Fruit fly (Drosophila melanogaster) whole organism, embryonic: ENCODE data around the gene Cka.

ENCODE experiments used
- Adf1 ChIP-seq: fragments of 200-800 bp; sonication (Bioruptor generic); IDR thresholded peaks from 2 replicates; pipeline ENCODE4 v1.3.6; 2022; ENCODE audit warnings: missing biosample characterization, missing genetic modification characterization
- Asciz ChIP-seq: fragments of 200-800 bp; sonication (Bioruptor generic); optimal IDR thresholded peaks from 2 replicates; lab custom pipeline; 2017; ENCODE audit warnings: missing biosample characterization, mild to moderate bottlenecking, missing genetic modification characterization, missing genetic modification reagents
- CG10267 ChIP-seq: fragments of 200-800 bp; sonication (Bioruptor generic); optimal IDR thresholded peaks from 2 replicates; lab custom pipeline; 2018; ENCODE audit warnings: missing biosample characterization, mild to moderate bottlenecking, missing genetic modification characterization, moderate library complexity
- CG10462 ChIP-seq: fragments of 200-800 bp; sonication (Bioruptor generic); optimal IDR thresholded peaks from 2 replicates; lab custom pipeline; 2016; ENCODE audit warnings: missing biosample characterization, missing genetic modification characterization
- CG11247 ChIP-seq: fragments of 200-800 bp; sonication (Bioruptor generic); IDR thresholded peaks from 2 replicates; pipeline ENCODE4 v1.3.6; 2022; ENCODE audit warnings: missing biosample characterization, missing genetic modification characterization
- CG11456 ChIP-seq: fragments of 200-800 bp; sonication (Bioruptor generic); IDR thresholded peaks from 3 replicates; pipeline ENCODE4 v1.3.6; 2022; ENCODE audit warnings: missing biosample characterization, missing genetic modification characterization
- CG11723 ChIP-seq: fragments of 200-800 bp; sonication (Bioruptor generic); optimal IDR thresholded peaks from 2 replicates; lab custom pipeline; 2017; ENCODE audit warnings: missing biosample characterization, mild to moderate bottlenecking, missing genetic modification characterization
- CG14441 ChIP-seq: fragments of 200-800 bp; sonication (Bioruptor generic); IDR thresholded peaks from 2 replicates; pipeline ENCODE4 v1.3.6; 2022; ENCODE audit warnings: missing biosample characterization, missing genetic modification characterization
- CG15514 ChIP-seq: fragments of 200-800 bp; sonication (Bioruptor generic); optimal IDR thresholded peaks from 3 replicates; lab custom pipeline; 2017; ENCODE audit warnings: missing biosample characterization, missing genetic modification characterization, mild to moderate bottlenecking, moderate library complexity, missing genetic modification reagents
- CG1647 ChIP-seq: fragments of 200-800 bp; sonication (Bioruptor generic); optimal IDR thresholded peaks from 3 replicates; lab custom pipeline; 2016; ENCODE audit warnings: missing biosample characterization, missing genetic modification characterization
- CG17361 ChIP-seq: fragments of 200-800 bp; sonication (Bioruptor generic); IDR thresholded peaks from 3 replicates; pipeline ENCODE4 v1.3.6; 2022; ENCODE audit warnings: missing biosample characterization, missing genetic modification characterization
- CG17612 ChIP-seq: fragments of 200-800 bp; sonication (Bioruptor generic); IDR thresholded peaks from 2 replicates; pipeline ENCODE4 v1.3.6; 2022; ENCODE audit warnings: missing biosample characterization, missing genetic modification characterization
- CG31441 ChIP-seq: fragments of 200-800 bp; sonication (Bioruptor generic); IDR thresholded peaks from 2 replicates; pipeline ENCODE4 v1.3.6; 2022; ENCODE audit warnings: missing biosample characterization, missing genetic modification characterization
- CG34422 ChIP-seq: fragments of 200-800 bp; sonication (Bioruptor generic); IDR thresholded peaks from 3 replicates; pipeline ENCODE4 v1.3.6; 2022; ENCODE audit warnings: missing biosample characterization, missing genetic modification characterization
- CG4707 ChIP-seq: fragments of 200-800 bp; sonication (Bioruptor generic); optimal IDR thresholded peaks from 2 replicates; lab custom pipeline; 2018; ENCODE audit warnings: missing biosample characterization, mild to moderate bottlenecking, missing genetic modification characterization, moderate library complexity
- CG4854 ChIP-seq: fragments of 200-800 bp; sonication (Bioruptor generic); optimal IDR thresholded peaks from 2 replicates; lab custom pipeline; 2016; ENCODE audit warnings: missing biosample characterization, missing genetic modification characterization, inconsistent platforms
- CG6683 ChIP-seq: fragments of 200-800 bp; sonication (Bioruptor generic); optimal IDR thresholded peaks from 2 replicates; lab custom pipeline; 2017; ENCODE audit warnings: missing biosample characterization, mild to moderate bottlenecking, missing genetic modification characterization, missing genetic modification reagents
- CG6689 ChIP-seq: fragments of 200-800 bp; sonication (Bioruptor generic); IDR thresholded peaks from 2 replicates; pipeline ENCODE4 v1.3.6; 2022; ENCODE audit warnings: missing biosample characterization, missing genetic modification characterization
- CG6791 ChIP-seq: fragments of 200-800 bp; sonication (Bioruptor generic); IDR thresholded peaks from 3 replicates; pipeline ENCODE4 v1.3.6; 2022; ENCODE audit warnings: missing biosample characterization, missing genetic modification characterization; ENCODE audit not compliant: partially characterized antibody
- CG6854 ChIP-seq: fragments of 200-800 bp; sonication (Bioruptor generic); optimal IDR thresholded peaks from 3 replicates; lab custom pipeline; 2017; ENCODE audit warnings: missing biosample characterization, mild to moderate bottlenecking, missing genetic modification characterization
- CG7839 ChIP-seq: fragments of 200-800 bp; sonication (Bioruptor generic); optimal IDR thresholded peaks from 3 replicates; lab custom pipeline; 2018; ENCODE audit warnings: missing biosample characterization, mild to moderate bottlenecking, missing genetic modification characterization, moderate library complexity
- CG8944 ChIP-seq: fragments of 200-800 bp; sonication (Bioruptor generic); optimal IDR thresholded peaks from 3 replicates; lab custom pipeline; 2016; ENCODE audit warnings: missing biosample characterization, missing genetic modification characterization
- CG9727 ChIP-seq: fragments of 200-800 bp; sonication (Bioruptor generic); optimal IDR thresholded peaks from 3 replicates; lab custom pipeline; 2017; ENCODE audit warnings: missing biosample characterization, mild to moderate bottlenecking, missing genetic modification characterization
- CG9817 ChIP-seq: fragments of 200-800 bp; sonication (Bioruptor generic); optimal IDR thresholded peaks from 2 replicates; lab custom pipeline; 2018; ENCODE audit warnings: missing biosample characterization, mild to moderate bottlenecking, missing genetic modification characterization, moderate library complexity
- CG9876 ChIP-seq: fragments of 200-800 bp; sonication (Bioruptor generic); optimal IDR thresholded peaks from 2 replicates; lab custom pipeline; 2016; ENCODE audit warnings: missing biosample characterization, missing genetic modification characterization
- Camta ChIP-seq: fragments of 200-800 bp; sonication (Bioruptor generic); optimal IDR thresholded peaks from 2 replicates; lab custom pipeline; 2016; ENCODE audit warnings: missing biosample characterization, missing genetic modification characterization
- CoRest ChIP-seq: fragments of 200-800 bp; sonication (Bioruptor generic); optimal IDR thresholded peaks from 3 replicates; lab custom pipeline; 2018; ENCODE audit warnings: missing biosample characterization, mild to moderate bottlenecking, missing genetic modification characterization, moderate library complexity
- D19A ChIP-seq: fragments of 200-800 bp; optimal IDR thresholded peaks from 3 replicates; lab custom pipeline; 2019; ENCODE audit warnings: missing biosample characterization, mild to moderate bottlenecking, missing genetic modification characterization, moderate library complexity
- D19B ChIP-seq: fragments of 200-800 bp; sonication (Bioruptor generic); optimal IDR thresholded peaks from 2 replicates; lab custom pipeline; 2017; ENCODE audit warnings: missing biosample characterization, mild to moderate bottlenecking, missing genetic modification characterization
- Dip3 ChIP-seq: fragments of 200-800 bp; sonication (Bioruptor generic); optimal IDR thresholded peaks from 3 replicates; lab custom pipeline; 2016; ENCODE audit warnings: missing biosample characterization, missing genetic modification characterization
- Fer3 ChIP-seq: fragments of 200-800 bp; sonication (Bioruptor generic); optimal IDR thresholded peaks from 2 replicates; lab custom pipeline; 2018; ENCODE audit warnings: missing biosample characterization, mild to moderate bottlenecking, missing genetic modification characterization, moderate library complexity
- H15 ChIP-seq: fragments of 200-800 bp; sonication (Bioruptor generic); IDR thresholded peaks from 3 replicates; pipeline ENCODE4 v1.3.6; 2022; ENCODE audit warnings: missing biosample characterization, missing genetic modification characterization
- Hr51 ChIP-seq, 2 experiments: fragments of 200-800 bp; sonication (Bioruptor generic); optimal IDR thresholded peaks; 2 replicates in 1 of 2; 3 replicates in 1 of 2; lab custom pipeline; 2016 to 2018; ENCODE audit warnings: missing biosample characterization in 2 of 2, missing genetic modification characterization in 2 of 2, mild to moderate bottlenecking in 1 of 2, moderate library complexity in 1 of 2
- Hr78 ChIP-seq, 2 experiments: fragments of 200-800 bp in 1 of 2; fragments of >200 bp in 1 of 2; sonication (Bioruptor generic) in 1 of 2; optimal IDR thresholded peaks; 2 replicates each; lab custom pipeline; 2017 to 2019; ENCODE audit warnings: missing biosample characterization in 2 of 2, missing genetic modification characterization in 2 of 2, mild to moderate bottlenecking in 1 of 2, moderate library complexity in 1 of 2
- MBD-R2 ChIP-seq: fragments of 200-800 bp; sonication (Bioruptor generic); IDR thresholded peaks from 2 replicates; pipeline ENCODE4 v1.3.6; 2022; ENCODE audit warnings: missing biosample characterization, missing genetic modification characterization
- NFAT ChIP-seq: fragments of 200-800 bp; sonication (Bioruptor generic); IDR thresholded peaks from 2 replicates; pipeline ENCODE4 v1.3.6; 2022; ENCODE audit warnings: missing biosample characterization, missing genetic modification characterization
- Sry-δ ChIP-seq: fragments of 200-800 bp; sonication (Bioruptor generic); optimal IDR thresholded peaks from 2 replicates; lab custom pipeline; 2016; ENCODE audit warnings: missing biosample characterization, missing genetic modification characterization
- Trl ChIP-seq, 3 experiments: fragments of >200 bp in 2 of 3; fragments of 200-800 bp in 1 of 3; sonication (Bioruptor generic) in 1 of 3; optimal IDR thresholded peaks; 2 replicates in 1 of 3; 3 replicates in 2 of 3; lab custom pipeline; 2016 to 2017; ENCODE audit warnings: missing biosample characterization in 1 of 3, missing genetic modification characterization in 1 of 3
- YL-1 ChIP-seq: fragments of 200-800 bp; sonication (Bioruptor generic); optimal IDR thresholded peaks from 3 replicates; lab custom pipeline; 2017; ENCODE audit warnings: missing biosample characterization, mild to moderate bottlenecking, missing genetic modification characterization
- al ChIP-seq: fragments of 200-800 bp; sonication (Bioruptor generic); IDR thresholded peaks from 2 replicates; pipeline ENCODE4 v1.3.6; 2022; ENCODE audit warnings: missing biosample characterization, missing genetic modification characterization
- ap ChIP-seq: fragments of 200-800 bp; sonication (Bioruptor generic); IDR thresholded peaks from 2 replicates; pipeline ENCODE4 v1.3.6; 2022; ENCODE audit warnings: missing biosample characterization, missing genetic modification characterization
- bab2 ChIP-seq: fragments of 200-800 bp; sonication (Bioruptor generic); optimal IDR thresholded peaks from 2 replicates; lab custom pipeline; 2016; ENCODE audit warnings: missing biosample characterization, missing genetic modification characterization
- cad ChIP-seq: fragments of >200 bp; optimal IDR thresholded peaks from 2 replicates; lab custom pipeline; 2017; ENCODE audit warnings: missing biosample characterization, missing genetic modification characterization
- ewg ChIP-seq: fragments of 200-800 bp; sonication (Bioruptor generic); optimal IDR thresholded peaks from 3 replicates; lab custom pipeline; 2017; ENCODE audit warnings: mild to moderate bottlenecking, missing biosample characterization, missing genetic modification reagents, missing genetic modification characterization
- exex ChIP-seq: fragments of 200-800 bp; sonication (Bioruptor generic); optimal IDR thresholded peaks from 4 replicates; lab custom pipeline; 2018; ENCODE audit warnings: missing biosample characterization, mild to moderate bottlenecking, missing genetic modification characterization, moderate library complexity
- fd3F ChIP-seq: fragments of 200-800 bp; sonication (Bioruptor generic); optimal IDR thresholded peaks from 2 replicates; lab custom pipeline; 2018; ENCODE audit warnings: missing biosample characterization, mild to moderate bottlenecking, missing genetic modification characterization, moderate library complexity
- ranshi ChIP-seq: fragments of 200-800 bp; sonication (Bioruptor generic); IDR thresholded peaks from 2 replicates; pipeline ENCODE4 v1.3.6; 2022; ENCODE audit warnings: missing biosample characterization, missing genetic modification characterization
- ssp ChIP-seq: fragments of 200-800 bp; sonication (Bioruptor generic); IDR thresholded peaks from 2 replicates; pipeline ENCODE4 v1.3.6; 2022; ENCODE audit warnings: missing biosample characterization, missing genetic modification characterization
- trem ChIP-seq: fragments of 200-800 bp; optimal IDR thresholded peaks from 3 replicates; lab custom pipeline; 2019; ENCODE audit warnings: missing biosample characterization, mild to moderate bottlenecking, missing genetic modification characterization, moderate library complexity

Cka gene

dm6 chr2L:8034734-8035133 lies 4.2 kb downstream of the Cka start (continued):
- TF ChIP-seq CG9817 (tag; lab: Kevin White, UChicago) (peak; percentile 31), YL-1 (GFP tag; lab: Kevin White, UChicago) (no peak), CG9727 (GFP tag; lab: Kevin White, UChicago) (peak; percentile 17), Dip3 (GFP tag; lab: Kevin White, UChicago) (peak; percentile 24), CG10462 (peak; percentile 2), Sry-δ (GFP tag; lab: Kevin White, UChicago) (peak; percentile 10), fd3F (GFP tag; lab: Kevin White, UChicago) (peak; percentile 35), CG1647 (GFP tag; lab: Kevin White, UChicago) (peak; percentile 28), CG15514 (GFP tag; lab: Kevin White, UChicago) (peak; percentile 29), ewg (GFP tag; lab: Kevin White, UChicago) (peak; percentile 34), Camta (GFP tag; lab: Kevin White, UChicago) (peak; percentile 48), CG34422 (peak; percentile 70; the same call in 2 of the 3 replicates), CG6854 (GFP tag; lab: Kevin White, UChicago) (peak; percentile 34), CG6791 (no peak), CG17361 (GFP tag; lab: Robert Waterston, UW) (peak; percentile 58), CG11456 (GFP tag; lab: Robert Waterston, UW) (no peak), trem (peak; percentile 34), exex (tag; lab: Kevin White, UChicago) (no peak), Trl (optimal IDR thresholded peaks at IDR 0.05; lab: Kevin White, UChicago) (no peak), Trl (GFP tag; optimal IDR thresholded peaks at IDR 0.05; lab: Kevin White, UChicago) (peak; percentile 49), MBD-R2 (GFP tag; lab: Robert Waterston, UW) (0 out of 2 replicates have a peak, but pooled peaks have one; percentile 25), CG17612 (GFP tag; lab: Robert Waterston, UW) (peak; percentile 48; the same call in 1 of the 2 replicates), ssp (peak; percentile 31; the same call in 1 of the 2 replicates), CG4854 (GFP tag; lab: Kevin White, UChicago) (no peak), CoRest (tag; lab: Kevin White, UChicago) (peak; percentile 65), Adf1 (GFP tag; lab: Robert Waterston, UW) (peak; percentile 13; the same call in 1 of the 2 replicates), bab2 (GFP tag; lab: Kevin White, UChicago) (peak; percentile 27), CG11247 (GFP tag; lab: Robert Waterston, UW) (peak; percentile 48; the same call in 1 of the 2 replicates), al (GFP tag; lab: Robert Waterston, UW) (0 out of 2 replicates have a peak, but pooled peaks have one; percentile 23), CG6689 (peak; percentile 61; the same call in 1 of the 2 replicates), CG8944 (GFP tag; lab: Kevin White, UChicago) (no peak), CG10267 (tag; lab: Kevin White, UChicago) (peak; percentile 52), Asciz (GFP tag; lab: Kevin White, UChicago) (peak; percentile 44), NFAT (GFP tag; lab: Robert Waterston, UW) (no peak), CG4707 (GFP tag; lab: Kevin White, UChicago) (peak; percentile 35), D19A (tag; lab: Kevin White, UChicago) (peak; percentile 61), CG31441 (GFP tag; lab: Robert Waterston, UW) (peak; percentile 52; the same call in 1 of the 2 replicates), CG7839 (tag; lab: Kevin White, UChicago) (peak; percentile 69), Fer3 (tag; lab: Kevin White, UChicago) (peak; percentile 62), Hr78 (GFP tag; optimal IDR thresholded peaks at IDR 0.05; lab: Kevin White, UChicago) (no peak), ranshi (GFP tag; lab: Robert Waterston, UW) (peak; percentile 52), CG9876 (no peak), H15 (GFP tag; lab: Robert Waterston, UW) (peak; percentile 61; the same call in 2 of the 3 replicates), ap (GFP tag; lab: Robert Waterston, UW) (peak; percentile 54; the same call in 1 of the 2 replicates), CG6683 (peak; percentile 3), D19B (GFP tag; lab: Kevin White, UChicago) (peak; percentile 34), CG11723 (GFP tag; lab: Kevin White, UChicago) (peak; percentile 5), CG14441 (GFP tag; lab: Robert Waterston, UW) (peak; percentile 59; the same call in 1 of the 2 replicates), Hr51 (GFP tag; optimal IDR thresholded peaks at IDR 0.05; lab: Kevin White, UChicago) (peak; percentile 15 to 77), cad (GFP tag; lab: Kevin White, UChicago) (no peak)
